Fruit fly (Drosophila melanogaster) whole organism, pupa: ENCODE data around the gene Jon25Biii.

ENCODE experiments used
- CG10348 ChIP-seq: fragments of 200-800 bp; sonication (Bioruptor generic); IDR thresholded peaks from 2 replicates; pipeline ENCODE4 v1.3.6; 2022; ENCODE audit warnings: missing biosample characterization, missing genetic modification characterization
- CG12605 ChIP-seq: fragments of 200-800 bp; sonication (Bioruptor generic); IDR thresholded peaks from 2 replicates; pipeline ENCODE4 v1.3.6; 2022; ENCODE audit warnings: missing biosample characterization, missing genetic modification characterization
- CG13204 ChIP-seq: fragments of 200-800 bp; sonication (Bioruptor generic); optimal IDR thresholded peaks from 2 replicates; lab custom pipeline; 2018; ENCODE audit warnings: missing biosample characterization, mild to moderate bottlenecking, missing genetic modification characterization, moderate library complexity
- CG14655 ChIP-seq: fragments of 200-800 bp; sonication (Bioruptor generic); optimal IDR thresholded peaks from 3 replicates; lab custom pipeline; 2017; ENCODE audit warnings: mild to moderate bottlenecking, missing biosample characterization, missing genetic modification reagents, missing genetic modification characterization
- CG15710 ChIP-seq: fragments of 200-800 bp; sonication (Bioruptor generic); optimal IDR thresholded peaks from 2 replicates; lab custom pipeline; 2018; ENCODE audit warnings: missing biosample characterization, mild to moderate bottlenecking, missing genetic modification characterization, moderate library complexity
- CG17806 ChIP-seq: fragments of 200-800 bp; sonication (Bioruptor generic); optimal IDR thresholded peaks from 2 replicates; lab custom pipeline; 2018; ENCODE audit warnings: missing biosample characterization, mild to moderate bottlenecking, missing genetic modification characterization, moderate library complexity
- CG32121 ChIP-seq: fragments of 200-800 bp; sonication (Bioruptor generic); IDR thresholded peaks from 2 replicates; pipeline ENCODE4 v1.3.6; 2022; ENCODE audit warnings: missing biosample characterization, missing genetic modification characterization
- CG34367 ChIP-seq: fragments of 200-800 bp; sonication (Bioruptor generic); optimal IDR thresholded peaks from 2 replicates; lab custom pipeline; 2018; ENCODE audit warnings: missing biosample characterization, mild to moderate bottlenecking, missing genetic modification characterization
- CG4496 ChIP-seq: fragments of 200-800 bp; sonication (Bioruptor generic); IDR thresholded peaks from 3 replicates; pipeline ENCODE4 v1.3.6; 2022; ENCODE audit warnings: missing biosample characterization, missing genetic modification characterization
- CG8159 ChIP-seq: fragments of 200-800 bp; sonication (Bioruptor generic); optimal IDR thresholded peaks from 3 replicates; lab custom pipeline; 2018; ENCODE audit warnings: missing biosample characterization, mild to moderate bottlenecking, missing genetic modification characterization, moderate library complexity
- CG8301 ChIP-seq: fragments of 200-800 bp; sonication (Bioruptor generic); optimal IDR thresholded peaks from 2 replicates; lab custom pipeline; 2018; ENCODE audit warnings: missing biosample characterization, mild to moderate bottlenecking, missing genetic modification characterization
- CG9948 ChIP-seq: fragments of 200-800 bp; sonication (Bioruptor generic); optimal IDR thresholded peaks from 2 replicates; lab custom pipeline; 2018; ENCODE audit warnings: missing biosample characterization, mild to moderate bottlenecking, missing genetic modification characterization, moderate library complexity
- D1 ChIP-seq: fragments of 200-800 bp; sonication (Bioruptor generic); optimal IDR thresholded peaks from 2 replicates; lab custom pipeline; 2018; ENCODE audit warnings: missing biosample characterization, mild to moderate bottlenecking, missing genetic modification characterization, moderate library complexity
- EcR ChIP-seq: fragments of 200-800 bp; sonication (Bioruptor generic); optimal IDR thresholded peaks from 3 replicates; lab custom pipeline; 2019; ENCODE audit warnings: missing biosample characterization, missing genetic modification characterization, mild to moderate bottlenecking, moderate library complexity, missing genetic modification reagents
- Ets98B ChIP-seq: fragments of 200-800 bp; sonication (Bioruptor generic); IDR thresholded peaks from 2 replicates; pipeline ENCODE4 v1.3.6; 2022; ENCODE audit warnings: missing biosample characterization, missing genetic modification characterization
- Pif1A ChIP-seq: fragments of 200-800 bp; sonication (Bioruptor generic); optimal IDR thresholded peaks from 3 replicates; lab custom pipeline; 2016; ENCODE audit warnings: missing biosample characterization, missing genetic modification characterization
- Pif1B ChIP-seq: fragments of 200-800 bp; sonication (Bioruptor generic); optimal IDR thresholded peaks from 3 replicates; lab custom pipeline; 2016; ENCODE audit warnings: missing biosample characterization, missing genetic modification characterization
- Snoo ChIP-seq: fragments of 200-800 bp; sonication (Bioruptor generic); optimal IDR thresholded peaks from 3 replicates; lab custom pipeline; 2017; ENCODE audit warnings: missing biosample characterization, mild to moderate bottlenecking, missing genetic modification characterization, inconsistent platforms
- fd96Ca ChIP-seq: fragments of 200-800 bp; sonication (Bioruptor generic); IDR thresholded peaks from 3 replicates; pipeline ENCODE4 v1.3.6; 2022; ENCODE audit warnings: missing biosample characterization, missing genetic modification characterization
- gl ChIP-seq: fragments of 200-800 bp; sonication (Bioruptor generic); optimal IDR thresholded peaks from 2 replicates; lab custom pipeline; 2018; ENCODE audit warnings: missing biosample characterization, mild to moderate bottlenecking, missing genetic modification characterization
- rn ChIP-seq: fragments of 200-800 bp; sonication (Bioruptor generic); IDR thresholded peaks from 2 replicates; pipeline ENCODE4 v1.3.6; 2022; ENCODE audit warnings: missing biosample characterization, missing genetic modification characterization

Jon25Biii gene

dm6 chr2L:4915715-4916153, 34.8 kb downstream of the Jon25Biii start:
- peak; percentile 22 for TF ChIP-seq CG13204 (GFP tag; lab: Kevin White, UChicago)
- peak; percentile 33 for TF ChIP-seq CG17806 (tag; lab: Kevin White, UChicago)
- TF ChIP-seq CG34367 (tag; lab: Kevin White, UChicago), result peak; percentile 30
- TF ChIP-seq CG15710 (tag; lab: Kevin White, UChicago), result peak; percentile 63
- TF ChIP-seq CG9948 (tag; lab: Kevin White, UChicago), result peak; percentile 56
- no peak for TF ChIP-seq D1 (tag; lab: Kevin White, UChicago)
- TF ChIP-seq gl (tag; lab: Kevin White, UChicago), result no peak
- TF ChIP-seq CG14655, result peak; percentile 60
- TF ChIP-seq fd96Ca, result no peak; the same call in 2 of the 3 replicates
- TF ChIP-seq Pif1B, result peak; percentile 9
- TF ChIP-seq Ets98B (GFP tag; lab: Robert Waterston, UW), result no peak
- TF ChIP-seq CG8301, result peak; percentile 9
- no peak for TF ChIP-seq CG32121
- no peak for TF ChIP-seq rn (GFP tag; lab: Robert Waterston, UW)
- TF ChIP-seq CG8159 (tag; lab: Kevin White, UChicago), result peak; percentile 75
- peak; percentile 41 for TF ChIP-seq Snoo (tag; lab: Kevin White, UChicago)
- TF ChIP-seq CG10348 (GFP tag; lab: Robert Waterston, UW), result no peak
- TF ChIP-seq CG4496 (GFP tag; lab: Robert Waterston, UW), result no peak
- no peak for TF ChIP-seq Pif1A (GFP tag; lab: Kevin White, UChicago)

- TF ChIP-seq CG12605 (GFP tag; lab: Robert Waterston, UW), result peak; percentile 64; the same call in 1 of the 2 replicates
- peak; percentile 65; the same call in 1 of the 2 replicates for TF ChIP-seq rn (GFP tag; lab: Robert Waterston, UW)
- TF ChIP-seq CG13204 (GFP tag; lab: Kevin White, UChicago), result no peak
- TF ChIP-seq EcR (GFP tag; lab: Kevin White, UChicago), result no peak
- no peak for TF ChIP-seq gl (tag; lab: Kevin White, UChicago)
- peak; percentile 42 for TF ChIP-seq CG8159 (tag; lab: Kevin White, UChicago)
- TF ChIP-seq CG32121, result peak; percentile 92
- peak; percentile 84 for TF ChIP-seq CG4496 (GFP tag; lab: Robert Waterston, UW)
- no peak for TF ChIP-seq D1 (tag; lab: Kevin White, UChicago)
- peak; percentile 47 for TF ChIP-seq Snoo (tag; lab: Kevin White, UChicago)
- peak; percentile 62; the same call in 2 of the 3 replicates for TF ChIP-seq fd96Ca
- TF ChIP-seq Pif1B, result peak; percentile 57
- TF ChIP-seq CG17806 (tag; lab: Kevin White, UChicago), result peak; percentile 24
- peak; percentile 24 for TF ChIP-seq CG9948 (tag; lab: Kevin White, UChicago)
- TF ChIP-seq CG10348 (GFP tag; lab: Robert Waterston, UW), result 0 out of 2 replicates have a peak, but pooled peaks have one; percentile 23
- peak; percentile 83 for TF ChIP-seq Ets98B (GFP tag; lab: Robert Waterston, UW)
- no peak for TF ChIP-seq CG34367 (tag; lab: Kevin White, UChicago)
- TF ChIP-seq Pif1A (GFP tag; lab: Kevin White, UChicago), result peak; percentile 60
- TF ChIP-seq CG15710 (tag; lab: Kevin White, UChicago), result peak; percentile 20
- TF ChIP-seq CG14655, result peak; percentile 60
- peak; percentile 22 for TF ChIP-seq CG8301
- TF ChIP-seq, all 21 proteins: peak for 16
Measured at dm6 chr2L:4907986-4908385, 42.6 kb downstream of the Jon25Biii start.

- TF ChIP-seq EcR (GFP tag; lab: Kevin White, UChicago) (no peak), CG12605 (GFP tag; lab: Robert Waterston, UW) (no peak), fd96Ca (peak; percentile 71; the same call in 2 of the 3 replicates), CG17806 (tag; lab: Kevin White, UChicago) (peak; percentile 68), CG13204 (GFP tag; lab: Kevin White, UChicago) (peak; percentile 68), CG32121 (peak; percentile 45), CG8301 (peak; percentile 21), rn (GFP tag; lab: Robert Waterston, UW) (no peak), D1 (tag; lab: Kevin White, UChicago) (peak; percentile 23), CG15710 (tag; lab: Kevin White, UChicago) (peak; percentile 79), Ets98B (GFP tag; lab: Robert Waterston, UW) (peak; percentile 50), Pif1B (peak; percentile 33), gl (tag; lab: Kevin White, UChicago) (no peak), Snoo (tag; lab: Kevin White, UChicago) (peak; percentile 32), CG34367 (tag; lab: Kevin White, UChicago) (peak; percentile 46), CG14655 (peak; percentile 55), CG9948 (tag; lab: Kevin White, UChicago) (peak; percentile 77), CG8159 (tag; lab: Kevin White, UChicago) (peak; percentile 86), CG4496 (GFP tag; lab: Robert Waterston, UW) (peak; percentile 56; the same call in 2 of the 3 replicates)
Measured at dm6 chr2L:4906546-4907250, 43.9 kb downstream of the Jon25Biii start, which contains the start of gene snsl. Gene snsl (minus strand): TSS chr2L:4906762.

- TF ChIP-seq CG4496 (GFP tag; lab: Robert Waterston, UW) (0 out of 3 replicates have a peak, but pooled peaks have one; percentile 21), D1 (tag; lab: Kevin White, UChicago) (no peak), EcR (GFP tag; lab: Kevin White, UChicago) (peak; percentile 38)
Measured at dm6 chr2L:4905365-4906280, 44.9 kb downstream of the Jon25Biii start.
